Fruit fly (Drosophila melanogaster): ENCODE data around the gene CG8478.

DNA sequence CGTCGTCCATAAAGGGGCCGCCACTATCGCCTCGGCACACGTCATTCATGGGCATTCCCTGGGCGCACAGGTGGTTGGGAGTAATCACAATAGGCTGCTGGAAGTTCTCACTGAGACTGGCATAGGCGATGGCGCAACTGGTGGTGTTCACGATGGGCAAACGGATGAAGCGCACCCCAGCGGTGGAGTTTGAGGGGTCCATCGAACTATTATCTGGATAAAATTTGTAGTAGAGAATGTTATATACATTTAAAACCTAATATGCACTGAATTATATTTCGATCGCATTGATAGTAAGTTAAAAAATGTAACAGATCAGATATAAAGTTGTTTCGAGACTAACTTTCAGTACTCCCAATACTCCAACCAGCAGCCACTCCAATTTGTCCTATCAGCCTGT, 20.2 kb upstream of the CG8478 start, which contains the start of gene CG31415:
- TF ChIP-seq CG11617 (GFP tag; optimal IDR thresholded peaks at IDR 0.05) (no peak), Hr96 (GFP tag; optimal IDR thresholded peaks at IDR 0.05) (no peak), tj (GFP tag; optimal IDR thresholded peaks at IDR 0.05) (no peak), toe (GFP tag; optimal IDR thresholded peaks at IDR 0.05) (no peak), CG1620 (GFP tag; optimal IDR thresholded peaks at IDR 0.05) (no peak), kay (GFP tag; ENCODE audit: borderline replicate concordance) (no peak)
